Worm (Caenorhabditis elegans) whole organism, L4 larva: ENCODE results near the gene hmgr-1.
A peak's percentile ranks its signal among the peaks of the same experiment; 100 is the strongest.

Experiments
- D1046.2 ChIP-seq: fragments of 200-800 bp; sonication (Bioruptor generic); IDR thresholded peaks from 2 replicates; pipeline ENCODE4 v1.3.6; 2022; ENCODE audit warnings: missing genetic modification characterization, missing compliant biosample characterization
- F10B5.3 ChIP-seq: sonication (generic microtip); optimal IDR thresholded peaks from 2 replicates; lab custom pipeline; 2016; ENCODE audit warnings: mild to moderate bottlenecking, missing genetic modification characterization, missing compliant biosample characterization
- F37D6.2 ChIP-seq: sonication (generic microtip); optimal IDR thresholded peaks from 2 replicates; lab custom pipeline; 2016; ENCODE audit warnings: mild to moderate bottlenecking, missing genetic modification characterization, missing compliant biosample characterization
- F44E2.7 ChIP-seq: fragments of 200-800 bp; sonication (Bioruptor generic); IDR thresholded peaks from 2 replicates; pipeline ENCODE4 v2.1.2; 2022; ENCODE audit warnings: missing genetic modification characterization, missing compliant biosample characterization
- R02D3.7 ChIP-seq: fragments of 150-350 bp; sonication (generic microtip); optimal IDR thresholded peaks from 3 replicates; lab custom pipeline; 2014; ENCODE audit warnings: missing biosample characterization, missing genetic modification characterization
- T20F7.1 ChIP-seq: fragments of 200-800 bp; sonication (Bioruptor generic); optimal IDR thresholded peaks from 2 replicates; lab custom pipeline; 2018; ENCODE audit warnings: mild to moderate bottlenecking, missing genetic modification characterization, missing compliant biosample characterization
- T26A8.4 ChIP-seq: fragments of 200-800 bp; sonication (Bioruptor generic); IDR thresholded peaks from 2 replicates; pipeline ENCODE4 v1.3.6; 2022; ENCODE audit warnings: missing genetic modification characterization, missing compliant biosample characterization
- Y75B8A.6 ChIP-seq: fragments of 200-800 bp; sonication (Bioruptor generic); IDR thresholded peaks from 2 replicates; pipeline ENCODE4 v1.3.6; 2022; ENCODE audit warnings: missing genetic modification reagents, missing genetic modification characterization, missing compliant biosample characterization
- ZK337.2 ChIP-seq: fragments of 200-800 bp; sonication (Bioruptor generic); IDR thresholded peaks from 2 replicates; pipeline ENCODE4 v1.3.6; 2022; ENCODE audit warnings: missing genetic modification reagents, missing genetic modification characterization, missing compliant biosample characterization
- ZK546.5 ChIP-seq, 2 experiments: sonication (generic microtip); optimal IDR thresholded peaks; 2 replicates each; lab custom pipeline; 2017; ENCODE audit warnings: missing biosample characterization in 2 of 2, missing genetic modification characterization in 2 of 2
- aha-1 ChIP-seq: fragments of 150-350 bp; peaks from one replicate; lab custom pipeline; 2014; ENCODE audit warnings: missing biosample characterization, missing genetic modification characterization
- aly-2 ChIP-seq: sonication (generic microtip); optimal IDR thresholded peaks from 2 replicates; lab custom pipeline; 2018; ENCODE audit warnings: missing biosample characterization, missing genetic modification characterization
- ama-1 ChIP-seq: fragments of 150-350 bp; optimal IDR thresholded peaks from 2 replicates; lab custom pipeline; 2014; ENCODE audit warnings: inconsistent platforms, mixed read lengths
- ceh-20 ChIP-seq: fragments of 200-800 bp; sonication (Bioruptor generic); IDR thresholded peaks from 2 replicates; pipeline ENCODE4 v1.3.6; 2022; ENCODE audit warnings: missing genetic modification reagents, missing genetic modification characterization, missing compliant biosample characterization
- ceh-28 ChIP-seq: fragments of 150-350 bp; optimal IDR thresholded peaks from 2 replicates; lab custom pipeline; 2014; ENCODE audit warnings: missing biosample characterization, missing genetic modification reagents, missing genetic modification characterization
- ceh-32 ChIP-seq: sonication (generic microtip); optimal IDR thresholded peaks from 2 replicates; lab custom pipeline; 2016; ENCODE audit warnings: mild to moderate bottlenecking, missing genetic modification characterization, missing compliant biosample characterization; ENCODE audit not compliant: poor library complexity
- ceh-82 ChIP-seq: sonication (generic microtip); optimal IDR thresholded peaks from 2 replicates; lab custom pipeline; 2017; ENCODE audit warnings: missing biosample characterization, missing genetic modification characterization
- ces-1 ChIP-seq: fragments of 150-350 bp; sonication (generic microtip); optimal IDR thresholded peaks from 4 replicates; lab custom pipeline; 2014; ENCODE audit warnings: missing biosample characterization, missing genetic modification reagents, missing genetic modification characterization
- daf-16 ChIP-seq, 3 experiments: sonication (generic microtip); optimal IDR thresholded peaks; 2 replicates each; lab custom pipeline; 2016 to 2017; ENCODE audit warnings: missing genetic modification characterization in 3 of 3, missing genetic modification reagents in 3 of 3, mild to moderate bottlenecking in 2 of 3, missing compliant biosample characterization in 2 of 3, missing biosample characterization in 1 of 3, moderate library complexity in 1 of 3
- daf-19 ChIP-seq: fragments of 200-800 bp; sonication (Bioruptor generic); conservative IDR thresholded peaks from 2 replicates; pipeline ENCODE4 v1.3.6; 2022; ENCODE audit warnings: missing genetic modification characterization, missing compliant biosample characterization
- dmd-8 ChIP-seq: fragments of 200-800 bp; sonication (Bioruptor generic); IDR thresholded peaks from 2 replicates; pipeline ENCODE4 v1.3.6; 2022; ENCODE audit warnings: missing genetic modification characterization, missing compliant biosample characterization
- duxl-1 ChIP-seq: sonication (generic microtip); optimal IDR thresholded peaks from 2 replicates; lab custom pipeline; 2016; ENCODE audit warnings: mild to moderate bottlenecking, missing genetic modification characterization, moderate library complexity, missing compliant biosample characterization; ENCODE audit not compliant: poor library complexity
- dve-1 ChIP-seq: sonication (generic microtip); optimal IDR thresholded peaks from 2 replicates; lab custom pipeline; 2017; ENCODE audit warnings: antibody characterized with exemption, mild to moderate bottlenecking, missing genetic modification characterization, missing compliant biosample characterization; ENCODE audit not compliant: insufficient read depth
- gei-8 ChIP-seq: fragments of 200-800 bp; sonication (Bioruptor generic); optimal IDR thresholded peaks from 2 replicates; lab custom pipeline; 2018; ENCODE audit warnings: mild to moderate bottlenecking, missing genetic modification characterization, missing compliant biosample characterization
- hmg-1.1 ChIP-seq: fragments of 200-800 bp; sonication (Bioruptor generic); IDR thresholded peaks from 2 replicates; pipeline ENCODE4 v1.3.6; 2022; ENCODE audit warnings: missing genetic modification reagents, missing genetic modification characterization, missing compliant biosample characterization
- lim-7 ChIP-seq: fragments of 200-800 bp; sonication (Bioruptor generic); IDR thresholded peaks from 2 replicates; pipeline ENCODE4 v1.3.6; 2022; ENCODE audit warnings: missing genetic modification characterization, missing compliant biosample characterization
- lir-3 ChIP-seq: sonication (generic microtip); optimal IDR thresholded peaks from 2 replicates; lab custom pipeline; 2016; ENCODE audit warnings: mild to moderate bottlenecking, missing genetic modification characterization, missing compliant biosample characterization
- lsy-2 ChIP-seq, 2 experiments: fragments of 150-350 bp in 1 of 2; sonication (generic microtip) in 1 of 2; optimal IDR thresholded peaks; 2 replicates each; lab custom pipeline; 2014 to 2017; ENCODE audit warnings: missing biosample characterization in 2 of 2, missing genetic modification characterization in 2 of 2
- madf-5 ChIP-seq, 2 experiments: fragments of 200-800 bp; sonication (Bioruptor generic); IDR thresholded peaks; 2 replicates each; pipeline ENCODE4 v1.3.6; 2022; ENCODE audit warnings: missing compliant biosample characterization in 2 of 2, missing genetic modification characterization in 2 of 2
- mep-1 ChIP-seq: fragments of 150-350 bp; sonication (generic microtip); optimal IDR thresholded peaks from 3 replicates; lab custom pipeline; 2014; ENCODE audit warnings: missing biosample characterization, missing genetic modification characterization
- mxl-3 ChIP-seq: fragments of 200-800 bp; sonication (Bioruptor generic); optimal IDR thresholded peaks from 2 replicates; lab custom pipeline; 2018; ENCODE audit warnings: mild to moderate bottlenecking, missing genetic modification characterization, missing compliant biosample characterization
- nhr-102 ChIP-seq: sonication (generic microtip); optimal IDR thresholded peaks from 2 replicates; lab custom pipeline; 2016; ENCODE audit warnings: mild to moderate bottlenecking, missing genetic modification characterization, moderate library complexity, missing compliant biosample characterization
- nhr-111 ChIP-seq: fragments of 200-800 bp; sonication (Bioruptor generic); optimal IDR thresholded peaks from 2 replicates; lab custom pipeline; 2018; ENCODE audit warnings: mild to moderate bottlenecking, missing genetic modification characterization, missing compliant biosample characterization
- nhr-237 ChIP-seq: sonication (generic microtip); optimal IDR thresholded peaks from 2 replicates; lab custom pipeline; 2017; ENCODE audit warnings: missing biosample characterization, missing genetic modification characterization
- nhr-48 ChIP-seq: sonication (generic microtip); optimal IDR thresholded peaks from 2 replicates; lab custom pipeline; 2016; ENCODE audit warnings: mild to moderate bottlenecking, missing genetic modification characterization, missing compliant biosample characterization
- nhr-6 ChIP-seq: fragments of 150-350 bp; optimal IDR thresholded peaks from 2 replicates; lab custom pipeline; 2014; ENCODE audit warnings: missing biosample characterization, missing genetic modification characterization
- pqm-1 ChIP-seq: sonication (generic microtip); optimal IDR thresholded peaks from 2 replicates; lab custom pipeline; 2017; ENCODE audit warnings: missing biosample characterization, missing genetic modification characterization
- sdz-12 ChIP-seq: fragments of 200-800 bp; sonication (Bioruptor generic); optimal IDR thresholded peaks from 2 replicates; lab custom pipeline; 2018; ENCODE audit warnings: mild to moderate bottlenecking, missing genetic modification characterization, missing compliant biosample characterization
- snpc-1.2 ChIP-seq: fragments of 200-800 bp; sonication (Bioruptor generic); IDR thresholded peaks from 2 replicates; pipeline ENCODE4 v1.3.6; 2022; ENCODE audit warnings: missing genetic modification reagents, missing genetic modification characterization, missing compliant biosample characterization
- unc-130 ChIP-seq: sonication (generic microtip); optimal IDR thresholded peaks from 2 replicates; lab custom pipeline; 2016; ENCODE audit warnings: missing genetic modification reagents, missing genetic modification characterization, missing compliant biosample characterization
- unc-39 ChIP-seq: sonication (generic microtip); optimal IDR thresholded peaks from 2 replicates; lab custom pipeline; 2017; ENCODE audit warnings: missing biosample characterization, missing genetic modification characterization
- zag-1 ChIP-seq: fragments of 150-350 bp; optimal IDR thresholded peaks from 2 replicates; lab custom pipeline; 2014; ENCODE audit warnings: missing biosample characterization, missing genetic modification characterization
- zip-11 ChIP-seq: fragments of 200-800 bp; sonication (Bioruptor generic); IDR thresholded peaks from 2 replicates; pipeline ENCODE4 v1.3.6; 2022; ENCODE audit warnings: missing genetic modification characterization, missing compliant biosample characterization
- ztf-7 ChIP-seq: fragments of 150-350 bp; optimal IDR thresholded peaks from 2 replicates; lab custom pipeline; 2014; ENCODE audit warnings: missing biosample characterization, missing genetic modification characterization

The hmgr-1 gene

ce11 chrIII:7365602-7366001 is 6.3 kb downstream of the hmgr-1 start, which contains the start of gene F08F8.11:
F08F8.11 (plus strand) TSS chrIII:7365902.
- no peak for TF ChIP-seq ces-1 (GFP tag; lab: Kevin White, UChicago)
- TF ChIP-seq zip-11 (GFP tag; lab: Robert Waterston, UW): no peak
- TF ChIP-seq aha-1 (tag; lab: Kevin White, UChicago): peak; percentile 84
- TF ChIP-seq daf-16 (GFP tag; optimal IDR thresholded peaks at IDR 0.05; lab: Kevin White, UChicago): no peak
- no peak for TF ChIP-seq daf-16 (tag; optimal IDR thresholded peaks at IDR 0.05; lab: Kevin White, UChicago)

ce11 chrIII:7367012-7367760 is 7.9 kb downstream of the hmgr-1 start, which contains the start of the genes T20B12.5 and T20B12.4:
T20B12.5 (minus strand) TSS chrIII:7367112.
T20B12.4 (plus strand) TSS chrIII:7367710.
- TF ChIP-seq pqm-1 (no peak), nhr-6 (tag; lab: Kevin White, UChicago) (no peak), dmd-8 (no peak), lir-3 (tag; lab: Kevin White, UChicago) (no peak), T20F7.1 (GFP tag; lab: Kevin White, UChicago) (no peak), madf-5 (GFP tag; IDR thresholded peaks at IDR 0.05; lab: Robert Waterston, UW) (no peak), sdz-12 (GFP tag; lab: Kevin White, UChicago) (no peak), nhr-237 (tag; lab: Kevin White, UChicago) (no peak)

ce11 chrIII:7369394-7370024 is 10.2 kb downstream of the hmgr-1 start:
- TF ChIP-seq T26A8.4 (GFP tag; lab: Robert Waterston, UW) (peak; percentile 81; the same call in 1 of the 2 replicates), ama-1 (lab: Kevin White, UChicago) (no peak), mep-1 (peak; percentile 90), nhr-102 (tag; lab: Kevin White, UChicago) (peak; percentile 68), R02D3.7 (tag; lab: Kevin White, UChicago) (no peak), zag-1 (tag; lab: Kevin White, UChicago) (no peak), ces-1 (GFP tag; lab: Kevin White, UChicago) (no peak), hmg-1.1 (GFP tag; lab: Robert Waterston, UW) (no peak), mxl-3 (GFP tag; lab: Kevin White, UChicago) (no peak), nhr-111 (GFP tag; lab: Kevin White, UChicago) (no peak), nhr-237 (tag; lab: Kevin White, UChicago) (no peak), ZK337.2 (GFP tag; lab: Robert Waterston, UW) (no peak), F44E2.7 (GFP tag; lab: Robert Waterston, UW) (no peak), ZK546.5 (tag; optimal IDR thresholded peaks at IDR 0.05; lab: Kevin White, UChicago) (no peak), unc-39 (no peak), ceh-20 (GFP tag; lab: Robert Waterston, UW) (no peak), zip-11 (GFP tag; lab: Robert Waterston, UW) (no peak), aly-2 (tag; lab: Kevin White, UChicago) (no peak), snpc-1.2 (GFP tag; lab: Robert Waterston, UW) (peak; percentile 40; the same call in 1 of the 2 replicates), gei-8 (GFP tag; lab: Kevin White, UChicago) (peak; percentile 34), ztf-7 (tag; lab: Kevin White, UChicago) (no peak), ceh-32 (tag; lab: Kevin White, UChicago) (no peak), ceh-82 (tag; lab: Kevin White, UChicago) (no peak), F10B5.3 (tag; lab: Kevin White, UChicago) (no peak), D1046.2 (GFP tag; lab: Robert Waterston, UW) (peak; percentile 85), lsy-2 (tag; optimal IDR thresholded peaks at IDR 0.05; lab: Kevin White, UChicago) (peak in 1 of 2 experiments; percentile 53), unc-130 (GFP tag; lab: Kevin White, UChicago) (no peak), duxl-1 (peak; percentile 47), nhr-48 (peak; percentile 38), sdz-12 (GFP tag; lab: Kevin White, UChicago) (peak; percentile 83), daf-19 (GFP tag; lab: Robert Waterston, UW) (no peak), aha-1 (tag; lab: Kevin White, UChicago) (peak; percentile 53), ceh-28 (no peak), F37D6.2 (no peak), Y75B8A.6 (GFP tag; lab: Robert Waterston, UW) (0 out of 2 replicates have a peak, but pooled peaks have one; percentile 51), daf-16 (GFP tag; optimal IDR thresholded peaks at IDR 0.05; lab: Kevin White, UChicago) (no peak), daf-16 (tag; optimal IDR thresholded peaks at IDR 0.05; lab: Kevin White, UChicago) (peak; percentile 33), lim-7 (GFP tag; lab: Robert Waterston, UW) (no peak), dve-1 (tag; lab: Kevin White, UChicago) (peak; percentile 1)
